Fruit fly (Drosophila melanogaster): ENCODE results near the gene CG13994.
A peak's percentile ranks its signal among the peaks of the same experiment; 100 is the strongest.

The CG13994 gene

dm6 chr2L:6051212-6051621 lies 11.6 kb upstream of the CG13994 start (continued):
- TF ChIP-seq CG8924 (tag; optimal IDR thresholded peaks at IDR 0.05) (peak; percentile 98), dan (GFP tag; IDR thresholded peaks at IDR 0.05) (no peak), zfh1 (GFP tag; IDR thresholded peaks at IDR 0.05) (peak; percentile 96), zen (tag; optimal IDR thresholded peaks at IDR 0.05) (peak; percentile 88), CG18476 (GFP tag; optimal IDR thresholded peaks at IDR 0.05) (peak; percentile 95), CG3407 (GFP tag; optimal IDR thresholded peaks at IDR 0.05) (peak; percentile 92), her (GFP tag; optimal IDR thresholded peaks at IDR 0.05) (peak; percentile 95), crc (GFP tag; optimal IDR thresholded peaks at IDR 0.05) (peak; percentile 90), D19B (GFP tag; optimal IDR thresholded peaks at IDR 0.05) (peak; percentile 84), CrebB (tag; optimal IDR thresholded peaks at IDR 0.05) (peak; percentile 98), sens-2 (GFP tag; IDR thresholded peaks at IDR 0.05) (peak; percentile 95), CG11696 (GFP tag; IDR thresholded peaks at IDR 0.05) (peak; percentile 88), nmo (GFP tag; optimal IDR thresholded peaks at IDR 0.05) (peak; percentile 96), Dbx (GFP tag; IDR thresholded peaks at IDR 0.05) (peak; percentile 96), Hsf (GFP tag; optimal IDR thresholded peaks at IDR 0.05) (peak; percentile 94), CG11695 (GFP tag; IDR thresholded peaks at IDR 0.05) (peak; percentile 97), ham (GFP tag; IDR thresholded peaks at IDR 0.05) (peak; percentile 61; the same call in 1 of the 2 replicates), schlank (tag; optimal IDR thresholded peaks at IDR 0.05) (peak; percentile 95), slp2 (GFP tag; optimal IDR thresholded peaks at IDR 0.05) (peak; percentile 83), eve (GFP tag; optimal IDR thresholded peaks at IDR 0.05) (no peak), NC2α (GFP tag; optimal IDR thresholded peaks at IDR 0.05) (peak; percentile 81), lola (GFP tag; optimal IDR thresholded peaks at IDR 0.05) (peak in 1 of 3 experiments; percentile 95), sna (GFP tag; IDR thresholded peaks at IDR 0.05; ENCODE audit: partially characterized antibody) (no peak), CG17359 (tag; optimal IDR thresholded peaks at IDR 0.05) (peak; percentile 97), grn (GFP tag; optimal IDR thresholded peaks at IDR 0.05) (no peak), E2f2 (GFP tag; IDR thresholded peaks at IDR 0.05) (peak; percentile 80), CG14050 (GFP tag; IDR thresholded peaks at IDR 0.05) (peak; percentile 96), CG6791 (GFP tag; IDR thresholded peaks at IDR 0.05; ENCODE audit: partially characterized antibody) (0 out of 3 replicates have a peak, but pooled peaks have one; percentile 12), cg (GFP tag; optimal IDR thresholded peaks at IDR 0.05) (peak; percentile 93), Usf (GFP tag; optimal IDR thresholded peaks at IDR 0.05) (peak; percentile 75), CG2712 (tag; optimal IDR thresholded peaks at IDR 0.05) (peak; percentile 98), tin (GFP tag; optimal IDR thresholded peaks at IDR 0.05) (peak; percentile 93), Dfd (GFP tag; optimal IDR thresholded peaks at IDR 0.05) (no peak), CG6765 (GFP tag; optimal IDR thresholded peaks at IDR 0.05) (peak; percentile 96), Dek (tag; optimal IDR thresholded peaks at IDR 0.05) (peak; percentile 95), CG3847 (GFP tag; IDR thresholded peaks at IDR 0.05) (peak; percentile 94), CG31365 (tag; optimal IDR thresholded peaks at IDR 0.05) (peak; percentile 91), CG32532 (GFP tag; IDR thresholded peaks at IDR 0.05) (peak; percentile 95), Oli (tag; optimal IDR thresholded peaks at IDR 0.05) (peak; percentile 95), CG43689 (GFP tag; IDR thresholded peaks at IDR 0.05) (peak; percentile 71), CG1792 (GFP tag; optimal IDR thresholded peaks at IDR 0.05) (peak; percentile 90), CG4854 (GFP tag; optimal IDR thresholded peaks at IDR 0.05) (peak; percentile 95), CG6689 (GFP tag; IDR thresholded peaks at IDR 0.05) (peak; percentile 94), Mes4 (GFP tag; optimal IDR thresholded peaks at IDR 0.05) (peak; percentile 94), HmgD (GFP tag; optimal IDR thresholded peaks at IDR 0.05) (peak; percentile 69), CG2129 (GFP tag; IDR thresholded peaks at IDR 0.05; ENCODE audit: partially characterized antibody) (no peak), Jarid2 (GFP tag; optimal IDR thresholded peaks at IDR 0.05) (peak; percentile 79), CG32767 (GFP tag; IDR thresholded peaks at IDR 0.05) (peak; percentile 93), rib (GFP tag; IDR thresholded peaks at IDR 0.05) (peak; percentile 94), CG1832 (GFP tag; optimal IDR thresholded peaks at IDR 0.05) (no peak), chif (GFP tag; optimal IDR thresholded peaks at IDR 0.05) (peak; percentile 92 to 93)

Measured in whole organism, embryonic.